Worm (Caenorhabditis elegans) whole organism, early embryonic: ENCODE measurements around the gene T14G8.6.

Experiments
- B0310.2 ChIP-seq: sonication (generic microtip); optimal IDR thresholded peaks from 2 replicates; lab custom pipeline; 2016; ENCODE audit warnings: mild to moderate bottlenecking, missing genetic modification characterization, missing compliant biosample characterization
- F13C5.2 ChIP-seq: sonication (generic microtip); optimal IDR thresholded peaks from 2 replicates; lab custom pipeline; 2017; ENCODE audit warnings: mild to moderate bottlenecking, missing genetic modification characterization, inconsistent platforms, missing compliant biosample characterization
- aly-1 ChIP-seq: sonication (generic microtip); optimal IDR thresholded peaks from 2 replicates; lab custom pipeline; 2016; ENCODE audit warnings: missing genetic modification characterization, missing compliant biosample characterization
- ama-1 ChIP-seq: fragments of 150-350 bp; optimal IDR thresholded peaks from 2 replicates; lab custom pipeline; 2014
- ets-7 ChIP-seq: sonication (generic microtip); optimal IDR thresholded peaks from 2 replicates; lab custom pipeline; 2016; ENCODE audit warnings: missing genotype, missing genetic modification characterization, missing compliant biosample characterization
- hmbx-1 ChIP-seq: sonication (generic microtip); optimal IDR thresholded peaks from 2 replicates; lab custom pipeline; 2016; ENCODE audit warnings: mild to moderate bottlenecking, missing genetic modification characterization, missing compliant biosample characterization
- hmg-4 ChIP-seq: fragments of 200-800 bp; sonication (Bioruptor generic); optimal IDR thresholded peaks from 2 replicates; lab custom pipeline; 2018; ENCODE audit warnings: mild to moderate bottlenecking, missing genetic modification characterization, missing compliant biosample characterization
- hnd-1 ChIP-seq: sonication (generic microtip); optimal IDR thresholded peaks from 2 replicates; lab custom pipeline; 2016; ENCODE audit warnings: missing genetic modification characterization, missing compliant biosample characterization
- pes-1 ChIP-seq: fragments of 200-800 bp; sonication (Bioruptor generic); IDR thresholded peaks from 2 replicates; pipeline ENCODE4 v1.3.6; 2022; ENCODE audit warnings: missing genetic modification reagents, missing genetic modification characterization, missing compliant biosample characterization
- scrt-1 ChIP-seq: fragments of 200-800 bp; sonication (Bioruptor generic); IDR thresholded peaks from 2 replicates; pipeline ENCODE4 v1.3.6; 2022; ENCODE audit warnings: missing genetic modification characterization, missing compliant biosample characterization
- tbx-11 ChIP-seq: fragments of 200-800 bp; sonication (Bioruptor generic); IDR thresholded peaks from 2 replicates; pipeline ENCODE4 v1.3.6; 2022; ENCODE audit warnings: missing genetic modification characterization, missing compliant biosample characterization

ce11 chrX:12862509-12862908 lies at the start of gene T14G8.6:
- TF ChIP-seq scrt-1 (GFP tag; lab: Robert Waterston, UW) = no peak
- TF ChIP-seq ama-1 (lab: Kevin White, UChicago) = no peak
- TF ChIP-seq hmg-4 (GFP tag; lab: Kevin White, UChicago) = no peak
- no peak for TF ChIP-seq pes-1 (GFP tag; lab: Robert Waterston, UW)
- no peak for TF ChIP-seq aly-1 (tag; lab: Kevin White, UChicago)
- no peak for TF ChIP-seq F13C5.2 (tag; lab: Kevin White, UChicago)
- TF ChIP-seq tbx-11 (GFP tag; lab: Robert Waterston, UW) = no peak
- TF ChIP-seq ets-7 = no peak
- no peak for TF ChIP-seq B0310.2 (tag; lab: Kevin White, UChicago)
- TF ChIP-seq hmbx-1 = no peak
- TF ChIP-seq hnd-1 = no peak
